Worm (Caenorhabditis elegans): ENCODE results near the gene lec-10.

The lec-10 gene

ce11 chrV:6488849-6489248, at the start of gene lec-10:
lec-10 (minus strand) TSS chrV:6489120.
- TF ChIP-seq F22D6.2 (tag; optimal IDR thresholded peaks at IDR 0.05), result no peak
- TF ChIP-seq F49E8.2 (tag; optimal IDR thresholded peaks at IDR 0.05; ENCODE audit: insufficient read depth), result no peak
- no peak for TF ChIP-seq mxl-1 (tag; optimal IDR thresholded peaks at IDR 0.05)
- no peak for TF ChIP-seq ama-1 (optimal IDR thresholded peaks at IDR 0.05)
- no peak for TF ChIP-seq ama-1 (GFP tag; optimal IDR thresholded peaks at IDR 0.05)
- TF ChIP-seq nfya-1 (tag; optimal IDR thresholded peaks at IDR 0.05; ENCODE audit: borderline replicate concordance, insufficient read depth), result no peak
- no peak for TF ChIP-seq ccch-3 (GFP tag; optimal IDR thresholded peaks at IDR 0.05)
- TF ChIP-seq madf-8 (GFP tag; conservative IDR thresholded peaks at IDR 0.05), result no peak
- TF ChIP-seq lin-54 (GFP tag; optimal IDR thresholded peaks at IDR 0.05), result no peak
- TF ChIP-seq hsf-1 (GFP tag; IDR thresholded peaks at IDR 0.05), result peak; percentile 60; the same call in 1 of the 2 replicates
- TF ChIP-seq sdz-38 (tag; optimal IDR thresholded peaks at IDR 0.05), result no peak
- 0 out of 2 replicates have a peak, but pooled peaks have one; percentile 4 for TF ChIP-seq dox-1 (GFP tag; IDR thresholded peaks at IDR 0.05)
- peak; percentile 84 for TF ChIP-seq nhr-80 (tag; optimal IDR thresholded peaks at IDR 0.05)
- no peak for TF ChIP-seq repo-1 (tag; optimal IDR thresholded peaks at IDR 0.05)
- no peak for TF ChIP-seq ets-4 (GFP tag; optimal IDR thresholded peaks at IDR 0.05)
- TF ChIP-seq aptf-3 (GFP tag; IDR thresholded peaks at IDR 0.05), result no peak
- no peak for TF ChIP-seq rpc-1 (optimal IDR thresholded peaks at IDR 0.05)
- no peak for TF ChIP-seq rpc-1 (tag; optimal IDR thresholded peaks at IDR 0.05)
- no peak for TF ChIP-seq lsl-1 (GFP tag; optimal IDR thresholded peaks at IDR 0.05)
- TF ChIP-seq atf-7 (tag; optimal IDR thresholded peaks at IDR 0.05), result peak; percentile 55
- no peak for TF ChIP-seq mcd-1 (GFP tag; IDR thresholded peaks at IDR 0.05)
- no peak for TF ChIP-seq D2030.7 (GFP tag; IDR thresholded peaks at IDR 0.05)
- TF ChIP-seq nhr-179 (tag; optimal IDR thresholded peaks at IDR 0.05), result no peak
- no peak for TF ChIP-seq egl-18 (GFP tag; IDR thresholded peaks at IDR 0.05)
- no peak for TF ChIP-seq T07F8.4 (tag; optimal IDR thresholded peaks at IDR 0.05)
- no peak for TF ChIP-seq sea-2 (GFP tag; IDR thresholded peaks at IDR 0.05)
- TF ChIP-seq F55B11.4 (tag; optimal IDR thresholded peaks at IDR 0.05; ENCODE audit: borderline replicate concordance, insufficient read depth), result no peak

- TF ChIP-seq ceh-40 (GFP tag; IDR thresholded peaks at IDR 0.05), result 0 out of 2 replicates have a peak, but pooled peaks have one; percentile 42
- TF ChIP-seq egl-44 (GFP tag; IDR thresholded peaks at IDR 0.05), result 0 out of 2 replicates have a peak, but pooled peaks have one; percentile 28
- no peak for TF ChIP-seq nhr-120 (GFP tag; IDR thresholded peaks at IDR 0.05)
- no peak for TF ChIP-seq cebp-1 (GFP tag; IDR thresholded peaks at IDR 0.05)
- TF ChIP-seq cebp-1 (tag; optimal IDR thresholded peaks at IDR 0.05), result peak; percentile 24
- 0 out of 2 replicates have a peak, but pooled peaks have one; percentile 42 for TF ChIP-seq nfyb-1 (GFP tag; IDR thresholded peaks at IDR 0.05)
- no peak for TF ChIP-seq die-1 (tag; optimal IDR thresholded peaks at IDR 0.05)
Observed at ce11 chrV:6538323-6538722, 49.4 kb upstream of the lec-10 start.

ce11 chrV:6533030-6533429, 44.1 kb upstream of the lec-10 start, which contains the start of gene hpo-26:
hpo-26 (minus strand) TSS chrV:6533060.
- TF ChIP-seq Y67H2A.10 (GFP tag; conservative IDR thresholded peaks at IDR 0.05), result no peak
- no peak for TF ChIP-seq athp-1 (tag; optimal IDR thresholded peaks at IDR 0.05)
- TF ChIP-seq atf-7 (tag; optimal IDR thresholded peaks at IDR 0.05), result no peak
- no peak for TF ChIP-seq efl-1 (GFP tag; optimal IDR thresholded peaks at IDR 0.05)
- TF ChIP-seq zfh-2 (GFP tag; conservative IDR thresholded peaks at IDR 0.05), result no peak
- TF ChIP-seq nfyb-1 (GFP tag; IDR thresholded peaks at IDR 0.05), result no peak

Data from whole organism, young adult.